Fruit fly (Drosophila melanogaster) whole organism, embryonic: ENCODE measurements around the gene pkaap.

Experiments
- BEAF-32 ChIP-seq: fragments of 200-800 bp; sonication (Bioruptor generic); optimal IDR thresholded peaks from 3 replicates; lab custom pipeline; 2017; ENCODE audit warnings: missing biosample characterization, missing genetic modification characterization, mild to moderate bottlenecking, moderate library complexity, missing genetic modification reagents
- Bgb ChIP-seq: fragments of 200-800 bp; sonication (Bioruptor generic); IDR thresholded peaks from 2 replicates; pipeline ENCODE4 v1.3.6; 2022; ENCODE audit warnings: missing biosample characterization, missing genetic modification characterization; ENCODE audit not compliant: partially characterized antibody
- CG10147 ChIP-seq: fragments of 200-800 bp; sonication (Bioruptor generic); optimal IDR thresholded peaks from 2 replicates; lab custom pipeline; 2019; ENCODE audit warnings: missing biosample characterization, mild to moderate bottlenecking, missing genetic modification characterization, moderate library complexity
- CG10267 ChIP-seq: fragments of 200-800 bp; sonication (Bioruptor generic); optimal IDR thresholded peaks from 2 replicates; lab custom pipeline; 2018; ENCODE audit warnings: missing biosample characterization, mild to moderate bottlenecking, missing genetic modification characterization, moderate library complexity
- CG10979 ChIP-seq: fragments of 200-800 bp; sonication (Bioruptor generic); optimal IDR thresholded peaks from 2 replicates; lab custom pipeline; 2018; ENCODE audit warnings: missing biosample characterization, mild to moderate bottlenecking, missing genetic modification characterization, moderate library complexity
- CG11695 ChIP-seq: fragments of 200-800 bp; sonication (Bioruptor generic); IDR thresholded peaks from 3 replicates; pipeline ENCODE4 v1.3.6; 2022; ENCODE audit warnings: missing biosample characterization, missing genetic modification characterization
- CG11723 ChIP-seq: fragments of 200-800 bp; sonication (Bioruptor generic); optimal IDR thresholded peaks from 2 replicates; lab custom pipeline; 2017; ENCODE audit warnings: missing biosample characterization, mild to moderate bottlenecking, missing genetic modification characterization
- CG14710 ChIP-seq: fragments of 200-800 bp; sonication (Bioruptor generic); optimal IDR thresholded peaks from 3 replicates; lab custom pipeline; 2019; ENCODE audit warnings: missing biosample characterization, mild to moderate bottlenecking, missing genetic modification characterization, moderate library complexity
- CG15073 ChIP-seq: fragments of 200-800 bp; sonication (Bioruptor generic); optimal IDR thresholded peaks from 2 replicates; lab custom pipeline; 2016; ENCODE audit warnings: missing biosample characterization, missing genetic modification characterization
- CG15479 ChIP-seq: fragments of 200-800 bp; sonication (Bioruptor generic); optimal IDR thresholded peaks from 3 replicates; lab custom pipeline; 2019; ENCODE audit warnings: missing biosample characterization, mild to moderate bottlenecking, missing genetic modification characterization, moderate library complexity
- CG1603 ChIP-seq: fragments of 200-800 bp; sonication (Bioruptor generic); optimal IDR thresholded peaks from 2 replicates; lab custom pipeline; 2019; ENCODE audit warnings: missing biosample characterization, mild to moderate bottlenecking, missing genetic modification characterization, moderate library complexity
- CG17359 ChIP-seq: fragments of 200-800 bp; sonication (Bioruptor generic); optimal IDR thresholded peaks from 3 replicates; lab custom pipeline; 2018; ENCODE audit warnings: missing biosample characterization, mild to moderate bottlenecking, missing genetic modification characterization, moderate library complexity
- CG30020 ChIP-seq: fragments of 200-800 bp; optimal IDR thresholded peaks from 2 replicates; lab custom pipeline; 2019; ENCODE audit warnings: missing biosample characterization, mild to moderate bottlenecking, missing genetic modification characterization, moderate library complexity
- CG4282 ChIP-seq: fragments of 200-800 bp; sonication (Bioruptor generic); optimal IDR thresholded peaks from 2 replicates; lab custom pipeline; 2016; ENCODE audit warnings: missing biosample characterization, missing genetic modification characterization
- CG4360 ChIP-seq: fragments of 200-800 bp; sonication (Bioruptor generic); IDR thresholded peaks from 2 replicates; pipeline ENCODE4 v1.3.6; 2022; ENCODE audit warnings: missing biosample characterization, missing genetic modification characterization
- CG43689 ChIP-seq: fragments of 200-800 bp; sonication (Bioruptor generic); IDR thresholded peaks from 2 replicates; pipeline ENCODE4 v1.3.6; 2022; ENCODE audit warnings: missing biosample characterization, missing genetic modification characterization
- CG9932 ChIP-seq: fragments of 200-800 bp; sonication (Bioruptor generic); IDR thresholded peaks from 2 replicates; pipeline ENCODE4 v1.3.6; 2022; ENCODE audit warnings: missing biosample characterization, missing genetic modification characterization
- Camta ChIP-seq: fragments of 200-800 bp; sonication (Bioruptor generic); optimal IDR thresholded peaks from 2 replicates; lab custom pipeline; 2016; ENCODE audit warnings: missing biosample characterization, missing genetic modification characterization
- Doc3 ChIP-seq: fragments of 200-800 bp; sonication (Bioruptor generic); IDR thresholded peaks from 3 replicates; pipeline ENCODE4 v1.3.6; 2022; ENCODE audit warnings: missing biosample characterization, missing genetic modification characterization; ENCODE audit not compliant: partially characterized antibody
- E2f2 ChIP-seq: fragments of 200-800 bp; sonication (Bioruptor generic); IDR thresholded peaks from 2 replicates; pipeline ENCODE4 v1.3.6; 2022; ENCODE audit warnings: missing biosample characterization, missing genetic modification characterization
- ERR ChIP-seq: fragments of 200-800 bp; sonication (Bioruptor generic); optimal IDR thresholded peaks from 2 replicates; lab custom pipeline; 2016; ENCODE audit warnings: missing biosample characterization, missing genetic modification characterization
- Elba2 ChIP-seq: fragments of 200-800 bp; sonication (Bioruptor generic); optimal IDR thresholded peaks from 3 replicates; lab custom pipeline; 2016; ENCODE audit warnings: missing biosample characterization, missing genetic modification characterization
- H2.0 ChIP-seq: fragments of 200-800 bp; sonication (Bioruptor generic); IDR thresholded peaks from 2 replicates; pipeline ENCODE4 v1.3.6; 2022; ENCODE audit warnings: missing biosample characterization, missing genetic modification characterization
- MBD-R2 ChIP-seq: fragments of 200-800 bp; sonication (Bioruptor generic); IDR thresholded peaks from 2 replicates; pipeline ENCODE4 v1.3.6; 2022; ENCODE audit warnings: missing biosample characterization, missing genetic modification characterization
- Myb ChIP-seq: fragments of 200-800 bp; sonication (Bioruptor generic); optimal IDR thresholded peaks from 2 replicates; lab custom pipeline; 2016; ENCODE audit warnings: missing biosample characterization, missing genetic modification characterization
- Poxn ChIP-seq: fragments of 200-800 bp; sonication (Bioruptor generic); IDR thresholded peaks from 2 replicates; pipeline ENCODE4 v1.3.6; 2022; ENCODE audit warnings: missing biosample characterization, missing genetic modification characterization
- Scr ChIP-seq: fragments of 200-800 bp; sonication (Bioruptor generic); IDR thresholded peaks from 2 replicates; pipeline ENCODE4 v1.3.6; 2022; ENCODE audit warnings: missing biosample characterization, missing genetic modification characterization; ENCODE audit not compliant: partially characterized antibody
- Spps ChIP-seq: fragments of 200-800 bp; sonication (Bioruptor generic); optimal IDR thresholded peaks from 2 replicates; lab custom pipeline; 2018; ENCODE audit warnings: missing biosample characterization, mild to moderate bottlenecking, missing genetic modification characterization
- ab ChIP-seq: fragments of 200-800 bp; sonication (Bioruptor generic); optimal IDR thresholded peaks from 2 replicates; lab custom pipeline; 2016; ENCODE audit warnings: missing biosample characterization, missing genetic modification characterization
- abd-A ChIP-seq: fragments of 200-800 bp; sonication (Bioruptor generic); optimal IDR thresholded peaks from 3 replicates; lab custom pipeline; 2019; ENCODE audit warnings: missing biosample characterization, mild to moderate bottlenecking, missing genetic modification characterization, moderate library complexity
- ap ChIP-seq: fragments of 200-800 bp; sonication (Bioruptor generic); IDR thresholded peaks from 2 replicates; pipeline ENCODE4 v1.3.6; 2022; ENCODE audit warnings: missing biosample characterization, missing genetic modification characterization
- bab2 ChIP-seq: fragments of 200-800 bp; sonication (Bioruptor generic); optimal IDR thresholded peaks from 2 replicates; lab custom pipeline; 2016; ENCODE audit warnings: missing biosample characterization, missing genetic modification characterization
- caup ChIP-seq: fragments of 200-800 bp; sonication (Bioruptor generic); optimal IDR thresholded peaks from 3 replicates; lab custom pipeline; 2017; ENCODE audit warnings: missing biosample characterization, mild to moderate bottlenecking, missing genetic modification characterization, moderate library complexity; ENCODE audit not compliant: severe bottlenecking
- chm ChIP-seq: fragments of 200-800 bp; sonication (Bioruptor generic); IDR thresholded peaks from 2 replicates; pipeline ENCODE4 v1.3.6; 2022; ENCODE audit warnings: missing biosample characterization, missing genetic modification characterization
- cwo ChIP-seq: fragments of 200-800 bp; sonication (Bioruptor generic); optimal IDR thresholded peaks from 3 replicates; lab custom pipeline; 2017; ENCODE audit warnings: missing biosample characterization, missing genetic modification characterization, mild to moderate bottlenecking, moderate library complexity, missing genetic modification reagents
- ems ChIP-seq: fragments of 200-800 bp; sonication (Bioruptor generic); optimal IDR thresholded peaks from 3 replicates; lab custom pipeline; 2016; ENCODE audit warnings: missing biosample characterization, missing genetic modification characterization
- ewg ChIP-seq: fragments of 200-800 bp; sonication (Bioruptor generic); optimal IDR thresholded peaks from 3 replicates; lab custom pipeline; 2017; ENCODE audit warnings: mild to moderate bottlenecking, missing biosample characterization, missing genetic modification reagents, missing genetic modification characterization
- fd102C ChIP-seq: fragments of 200-800 bp; sonication (Bioruptor generic); optimal IDR thresholded peaks from 2 replicates; lab custom pipeline; 2018; ENCODE audit warnings: missing biosample characterization, mild to moderate bottlenecking, missing genetic modification characterization, moderate library complexity
- knrl ChIP-seq: fragments of 200-800 bp; sonication (Bioruptor generic); IDR thresholded peaks from 3 replicates; pipeline ENCODE4 v1.3.6; 2022; ENCODE audit warnings: missing biosample characterization, missing genetic modification characterization; ENCODE audit not compliant: partially characterized antibody
- lilli ChIP-seq: fragments of 200-800 bp; sonication (Bioruptor generic); optimal IDR thresholded peaks from 3 replicates; lab custom pipeline; 2016; ENCODE audit warnings: missing biosample characterization, missing genetic modification characterization
- mld ChIP-seq: fragments of 200-800 bp; sonication (Bioruptor generic); IDR thresholded peaks from 3 replicates; pipeline ENCODE4 v1.3.6; 2022; ENCODE audit warnings: missing biosample characterization, missing genetic modification characterization; ENCODE audit not compliant: partially characterized antibody
- onecut ChIP-seq: fragments of 200-800 bp; sonication (Bioruptor generic); IDR thresholded peaks from 2 replicates; pipeline ENCODE4 v1.3.6; 2022; ENCODE audit warnings: missing biosample characterization, missing genetic modification characterization
- pzg ChIP-seq: fragments of 200-800 bp; sonication (Bioruptor generic); optimal IDR thresholded peaks from 3 replicates; lab custom pipeline; 2018; ENCODE audit warnings: missing biosample characterization, mild to moderate bottlenecking, missing genetic modification characterization, moderate library complexity
- repo ChIP-seq: fragments of 200-800 bp; sonication (Bioruptor generic); optimal IDR thresholded peaks from 2 replicates; lab custom pipeline; 2016; ENCODE audit warnings: missing biosample characterization, missing genetic modification characterization
- ro ChIP-seq: fragments of 200-800 bp; sonication (Bioruptor generic); IDR thresholded peaks from 2 replicates; pipeline ENCODE4 v1.3.6; 2022; ENCODE audit warnings: missing biosample characterization, missing genetic modification characterization
- sima ChIP-seq: fragments of 200-800 bp; sonication (Bioruptor generic); optimal IDR thresholded peaks from 2 replicates; lab custom pipeline; 2016; ENCODE audit warnings: missing biosample characterization, missing genetic modification characterization
- slou ChIP-seq: fragments of 200-800 bp; sonication (Bioruptor generic); optimal IDR thresholded peaks from 3 replicates; lab custom pipeline; 2016; ENCODE audit warnings: missing biosample characterization, missing genetic modification characterization
- usp ChIP-seq: fragments of >200 bp; optimal IDR thresholded peaks from 2 replicates; lab custom pipeline; 2017; ENCODE audit warnings: missing biosample characterization, missing genetic modification characterization
- zfh2 ChIP-seq: fragments of 200-800 bp; sonication (Bioruptor generic); optimal IDR thresholded peaks from 2 replicates; lab custom pipeline; 2016; ENCODE audit warnings: missing biosample characterization, missing genetic modification characterization

Gene pkaap

DNA sequence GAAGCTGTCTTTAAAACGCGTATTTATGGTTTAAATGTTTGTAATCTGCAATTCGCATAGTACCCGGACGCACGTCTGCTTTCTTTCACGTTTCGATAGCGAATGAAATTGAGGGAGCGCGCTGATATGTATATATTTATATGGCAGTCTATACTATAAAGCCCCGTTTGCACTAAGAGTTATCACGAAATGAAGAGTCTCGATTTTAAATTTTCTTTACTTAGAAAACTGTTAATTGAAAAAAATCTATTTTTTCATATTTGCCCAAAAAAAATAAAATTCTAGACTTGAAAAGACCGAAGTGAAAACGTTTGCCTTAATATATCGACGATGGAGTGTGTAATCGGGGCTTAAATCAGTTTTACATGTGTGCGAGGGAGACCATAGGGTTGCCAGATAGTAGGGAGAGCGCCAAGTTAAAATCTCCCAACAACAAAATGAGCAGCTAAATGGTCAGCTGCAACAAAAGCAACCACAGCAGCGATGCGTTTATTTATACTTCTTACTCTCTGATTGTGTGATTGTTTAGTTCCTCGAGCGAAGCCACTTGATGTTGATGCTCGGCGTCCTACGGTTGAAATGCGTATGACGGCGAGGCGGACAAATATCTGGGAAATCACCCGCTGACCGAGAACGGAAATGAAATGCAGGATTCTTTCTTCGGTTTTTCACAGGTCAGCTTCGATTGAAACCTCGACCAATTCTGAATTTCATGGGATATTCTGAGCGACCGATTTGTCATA lies 37.6 kb downstream of the pkaap start, which contains the start of gene cact (continued):
- TF ChIP-seq Camta (GFP tag; lab: Kevin White, UChicago) (peak; percentile 87), repo (peak; percentile 91), CG43689 (GFP tag; lab: Robert Waterston, UW) (no peak; the same call in none of the 2 replicates), cwo (peak; percentile 89), ems (peak; percentile 90), ro (peak; percentile 80), bab2 (GFP tag; lab: Kevin White, UChicago) (peak; percentile 94), CG4282 (GFP tag; lab: Kevin White, UChicago) (peak; percentile 79), Scr (GFP tag; lab: Robert Waterston, UW) (peak; percentile 69), ap (GFP tag; lab: Robert Waterston, UW) (peak; percentile 90), Bgb (GFP tag; lab: Robert Waterston, UW) (peak; percentile 36; the same call in 1 of the 2 replicates), abd-A (tag; lab: Kevin White, UChicago) (peak; percentile 94), zfh2 (GFP tag; lab: Kevin White, UChicago) (peak; percentile 96), H2.0 (peak; percentile 88), usp (no peak), CG14710 (tag; lab: Kevin White, UChicago) (peak; percentile 96), ERR (GFP tag; lab: Kevin White, UChicago) (peak; percentile 90), CG10979 (tag; lab: Kevin White, UChicago) (peak; percentile 89)

DNA sequence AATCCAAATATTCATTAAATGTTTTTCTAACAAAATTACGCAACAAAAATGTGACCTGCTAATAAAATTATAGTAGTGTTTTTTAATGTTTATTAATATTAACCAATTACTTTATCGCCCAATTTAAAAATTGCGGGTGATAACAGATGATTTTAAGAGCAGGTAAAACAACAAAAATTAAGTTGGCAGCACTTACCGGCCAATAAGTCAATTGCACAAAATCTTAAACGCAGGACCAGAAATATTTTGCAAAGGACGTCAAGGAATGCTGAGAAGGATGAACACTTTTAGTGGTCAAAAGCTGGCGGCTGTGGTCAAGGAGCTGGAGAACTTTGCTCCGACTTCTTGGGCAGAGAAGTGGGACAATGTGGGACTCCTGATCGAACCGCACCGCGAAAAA lies 38.8 kb downstream of the pkaap start, which contains the start of gene CG4278:
Gene CG4278, plus strand, starts transcription at position 178 of the 400 bp plus-strand sequence.
- TF ChIP-seq CG9932 = no peak
- no peak for TF ChIP-seq Bgb (GFP tag; lab: Robert Waterston, UW)
- no peak for TF ChIP-seq onecut
- no peak for TF ChIP-seq CG4360 (GFP tag; lab: Robert Waterston, UW)
- no peak for TF ChIP-seq Doc3 (GFP tag; lab: Robert Waterston, UW)
- TF ChIP-seq CG17359 (tag; lab: Kevin White, UChicago) = no peak
- no peak for TF ChIP-seq chm (GFP tag; lab: Robert Waterston, UW)
- no peak for TF ChIP-seq mld (GFP tag; lab: Robert Waterston, UW)
- no peak for TF ChIP-seq knrl
- TF ChIP-seq Elba2 (GFP tag; lab: Kevin White, UChicago) = peak; percentile 95
- TF ChIP-seq CG15073 (GFP tag; lab: Kevin White, UChicago) = no peak
- TF ChIP-seq MBD-R2 (GFP tag; lab: Robert Waterston, UW) = peak; percentile 81
- TF ChIP-seq lilli = no peak
- no peak for TF ChIP-seq sima (GFP tag; lab: Kevin White, UChicago)
- TF ChIP-seq CG11723 (GFP tag; lab: Kevin White, UChicago) = no peak
- TF ChIP-seq CG10147 (GFP tag; lab: Kevin White, UChicago) = no peak
- no peak for TF ChIP-seq caup (GFP tag; lab: Kevin White, UChicago)
- peak; percentile 44 for TF ChIP-seq pzg (GFP tag; lab: Kevin White, UChicago)
- no peak for TF ChIP-seq Spps (tag; lab: Kevin White, UChicago)
- peak; percentile 0 for TF ChIP-seq CG30020 (tag; lab: Kevin White, UChicago)
- TF ChIP-seq fd102C (GFP tag; lab: Kevin White, UChicago) = no peak
- peak; percentile 13 for TF ChIP-seq BEAF-32
- no peak for TF ChIP-seq ab (GFP tag; lab: Kevin White, UChicago)
- no peak for TF ChIP-seq ewg (GFP tag; lab: Kevin White, UChicago)
- no peak for TF ChIP-seq Poxn (GFP tag; lab: Robert Waterston, UW)
- TF ChIP-seq CG1603 (tag; lab: Kevin White, UChicago) = peak; percentile 42
- TF ChIP-seq E2f2 (GFP tag; lab: Robert Waterston, UW) = peak; percentile 89
- TF ChIP-seq CG11695 (GFP tag; lab: Robert Waterston, UW) = no peak
- no peak for TF ChIP-seq Myb (GFP tag; lab: Kevin White, UChicago)
- peak; percentile 51 for TF ChIP-seq CG15479 (GFP tag; lab: Kevin White, UChicago)
- peak; percentile 10 for TF ChIP-seq CG10267 (tag; lab: Kevin White, UChicago)
- no peak for TF ChIP-seq slou
